Fruit fly (Drosophila melanogaster) whole organism: ENCODE measurements around the gene ase.

ENCODE experiments used
- CG8478 ChIP-seq: fragments of >200 bp; optimal IDR thresholded peaks from 2 replicates; lab custom pipeline; 2018; ENCODE audit warnings: inconsistent platforms
- Dll ChIP-seq: fragments of >200 bp; optimal IDR thresholded peaks from 2 replicates; lab custom pipeline; 2017
- psq ChIP-seq: fragments of >200 bp; optimal IDR thresholded peaks from 2 replicates; lab custom pipeline; 2017
- usp ChIP-seq: fragments of >200 bp; optimal IDR thresholded peaks from 2 replicates; lab custom pipeline; 2017; ENCODE audit warnings: missing biosample characterization, missing genetic modification characterization, mixed read lengths

- TF ChIP-seq usp (GFP tag; lab: Kevin White, UChicago): no peak
- no peak for TF ChIP-seq CG8478 (lab: Kevin White, UChicago)
- TF ChIP-seq psq: no peak
- no peak for TF ChIP-seq Dll (lab: Kevin White, UChicago)
Observed at dm6 chrX:446002-446401, 14.5 kb upstream of the ase start.
